Worm (Caenorhabditis elegans): ENCODE measurements around the gene rml-4.

- no peak for TF ChIP-seq ztf-29 (GFP tag; IDR thresholded peaks at IDR 0.05)
- no peak for TF ChIP-seq flt-1 (GFP tag; IDR thresholded peaks at IDR 0.05)
- no peak for TF ChIP-seq cog-1 (tag; optimal IDR thresholded peaks at IDR 0.05)
Measured at ce11 chrII:4334448-4334847, 39.5 kb downstream of the rml-4 start, which contains the start of gene madf-3.

Data from whole organism, midembryonic.